Worm (Caenorhabditis elegans) whole organism, late embryonic: ENCODE measurements around the gene M03C11.3.

Source experiments
- ceh-45 ChIP-seq: fragments of 200-800 bp; sonication (Bioruptor generic); IDR thresholded peaks from 2 replicates; pipeline ENCODE4 v1.3.6; 2022; ENCODE audit warnings: missing genetic modification reagents, missing genetic modification characterization, missing compliant biosample characterization
- fkh-10 ChIP-seq: fragments of 150-350 bp; optimal IDR thresholded peaks from 2 replicates; lab custom pipeline; 2014; ENCODE audit warnings: missing biosample characterization, missing genetic modification reagents, missing genetic modification characterization
- pag-3 ChIP-seq: sonication (generic microtip); optimal IDR thresholded peaks from 2 replicates; lab custom pipeline; 2016; ENCODE audit warnings: missing compliant biosample characterization, missing genetic modification characterization, borderline replicate concordance

DNA sequence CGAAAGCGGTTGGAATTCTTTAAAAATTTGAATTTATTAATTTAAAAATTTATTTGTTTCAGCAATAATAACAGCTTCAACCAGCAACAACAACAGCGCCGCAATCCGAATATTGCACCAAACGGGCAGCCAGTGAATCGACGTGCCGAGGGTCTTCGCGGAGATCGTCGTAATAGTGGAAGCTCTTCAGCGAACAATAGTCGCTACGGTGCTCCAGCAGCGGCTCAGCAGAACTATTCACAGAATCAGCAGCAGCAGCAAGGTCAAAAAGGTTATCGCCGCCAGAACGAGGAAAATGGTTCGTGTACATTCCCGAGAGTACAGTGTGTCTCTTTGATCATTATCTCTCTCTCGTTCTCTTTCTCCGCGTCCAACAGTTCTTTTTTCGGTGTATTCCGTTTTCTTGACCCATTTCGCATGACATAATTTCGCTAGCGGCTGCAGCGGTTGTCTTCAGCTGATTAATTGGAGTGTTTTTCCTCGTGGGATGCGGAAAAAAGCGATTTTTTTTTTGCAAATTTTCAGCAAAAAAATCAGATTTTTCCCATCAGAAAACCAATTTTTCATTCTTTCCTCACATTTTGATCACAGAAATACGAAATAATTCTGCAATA is 58.2 kb downstream of the M03C11.3 start:
- TF ChIP-seq fkh-10 (GFP tag; lab: Kevin White, UChicago) = no peak
- TF ChIP-seq ceh-45 = no peak
- TF ChIP-seq pag-3 (tag; lab: Kevin White, UChicago) = no peak
